Worm (Caenorhabditis elegans): ENCODE results near the gene T28H10.1.

The T28H10.1 gene

ce11 chrV:12503494-12503893 lies at the start of gene T28H10.1:
Gene T28H10.1 (plus strand): TSS chrV:12503794.
- TF ChIP-seq nhr-237 (tag; optimal IDR thresholded peaks at IDR 0.05), result no peak
- no peak for TF ChIP-seq nhr-11 (tag; optimal IDR thresholded peaks at IDR 0.05)
- no peak for TF ChIP-seq hmg-11 (tag; optimal IDR thresholded peaks at IDR 0.05)
- TF ChIP-seq ztf-4 (tag; optimal IDR thresholded peaks at IDR 0.05), result no peak
- no peak for TF ChIP-seq snpc-4 (tag; optimal IDR thresholded peaks at IDR 0.05)
- no peak for TF ChIP-seq egl-5 (tag; optimal IDR thresholded peaks at IDR 0.05)

ce11 chrV:12455695-12456094 lies 47.9 kb upstream of the T28H10.1 start:
- TF ChIP-seq nfya-1 (tag; optimal IDR thresholded peaks at IDR 0.05; ENCODE audit: insufficient read depth) (peak; percentile 20), fkh-2 (tag; optimal IDR thresholded peaks at IDR 0.05) (no peak)

ce11 chrV:12460583-12460982 lies 43.0 kb upstream of the T28H10.1 start:
- TF ChIP-seq nhr-43 (tag; optimal IDR thresholded peaks at IDR 0.05; ENCODE audit: poor library complexity, severe bottlenecking) (no peak), egl-5 (tag; optimal IDR thresholded peaks at IDR 0.05) (peak; percentile 6)

ce11 chrV:12462908-12463307 lies 40.7 kb upstream of the T28H10.1 start, which contains the start of gene egl-10:
Gene egl-10 (minus strand): TSS chrV:12463008.
- TF ChIP-seq egl-5 (tag; optimal IDR thresholded peaks at IDR 0.05), result no peak
- no peak for TF ChIP-seq ama-1 (optimal IDR thresholded peaks at IDR 0.05)
- TF ChIP-seq pha-4 (tag; optimal IDR thresholded peaks at IDR 0.05), result peak; percentile 27
- no peak for TF ChIP-seq mml-1 (tag; optimal IDR thresholded peaks at IDR 0.05)
- peak; percentile 19 for TF ChIP-seq nfya-1 (tag; optimal IDR thresholded peaks at IDR 0.05; ENCODE audit: insufficient read depth)
- TF ChIP-seq sea-2 (GFP tag; optimal IDR thresholded peaks at IDR 0.05), result no peak
- no peak for TF ChIP-seq ztf-11 (tag; optimal IDR thresholded peaks at IDR 0.05)
- TF ChIP-seq lsy-12 (tag; optimal IDR thresholded peaks at IDR 0.05), result no peak
- no peak for TF ChIP-seq nhr-11 (tag; optimal IDR thresholded peaks at IDR 0.05)

- TF ChIP-seq zag-1 (tag; optimal IDR thresholded peaks at IDR 0.05) (peak; percentile 41), fkh-2 (tag; optimal IDR thresholded peaks at IDR 0.05) (no peak), egl-5 (tag; optimal IDR thresholded peaks at IDR 0.05) (peak; percentile 83), lin-39 (tag; optimal IDR thresholded peaks at IDR 0.05) (peak; percentile 81), lsy-12 (tag; optimal IDR thresholded peaks at IDR 0.05) (peak; percentile 69), nfya-1 (tag; optimal IDR thresholded peaks at IDR 0.05; ENCODE audit: insufficient read depth) (peak; percentile 76), mml-1 (tag; optimal IDR thresholded peaks at IDR 0.05) (no peak), jun-1 (tag; optimal IDR thresholded peaks at IDR 0.05) (peak; percentile 48), nhr-12 (tag; optimal IDR thresholded peaks at IDR 0.05) (no peak), unc-62 (GFP tag; optimal IDR thresholded peaks at IDR 0.05) (no peak), aly-2 (tag; optimal IDR thresholded peaks at IDR 0.05) (no peak), pha-4 (tag; optimal IDR thresholded peaks at IDR 0.05) (peak; percentile 57), nhr-67 (tag; optimal IDR thresholded peaks at IDR 0.05) (no peak), ama-1 (optimal IDR thresholded peaks at IDR 0.05) (peak; percentile 32), tbx-2 (tag; optimal IDR thresholded peaks at IDR 0.05) (peak; percentile 81), snpc-4 (tag; optimal IDR thresholded peaks at IDR 0.05) (peak; percentile 75), ceh-28 (tag; optimal IDR thresholded peaks at IDR 0.05) (peak; percentile 72), R02D3.7 (tag; optimal IDR thresholded peaks at IDR 0.05) (peak; percentile 24), fkh-10 (GFP tag; optimal IDR thresholded peaks at IDR 0.05) (peak; percentile 94), nhr-25 (tag; optimal IDR thresholded peaks at IDR 0.05) (peak; percentile 41), lin-15B (tag; optimal IDR thresholded peaks at IDR 0.05) (peak; percentile 61), nhr-43 (tag; optimal IDR thresholded peaks at IDR 0.05; ENCODE audit: poor library complexity, severe bottlenecking) (peak; percentile 49), nhr-11 (tag; optimal IDR thresholded peaks at IDR 0.05) (peak; percentile 26), nhr-23 (tag; optimal IDR thresholded peaks at IDR 0.05) (peak; percentile 82), elt-1 (tag; optimal IDR thresholded peaks at IDR 0.05) (peak; percentile 34), ceh-82 (tag; optimal IDR thresholded peaks at IDR 0.05) (peak; percentile 58), hmg-11 (tag; optimal IDR thresholded peaks at IDR 0.05) (peak; percentile 95), nhr-76 (tag; optimal IDR thresholded peaks at IDR 0.05) (no peak)
Measured at ce11 chrV:12465399-12465798, 38.2 kb upstream of the T28H10.1 start.

- no peak for TF ChIP-seq pqm-1 (tag; optimal IDR thresholded peaks at IDR 0.05)
- TF ChIP-seq pha-4 (tag; optimal IDR thresholded peaks at IDR 0.05), result peak; percentile 82
Measured at ce11 chrV:12466653-12467052, 36.9 kb upstream of the T28H10.1 start.

Data from whole organism, L3 larva.